Worm (Caenorhabditis elegans) whole organism, L4 larva: ENCODE measurements around the gene spi-1.

ENCODE experiments used
- F10B5.3 ChIP-seq: sonication (generic microtip); optimal IDR thresholded peaks from 2 replicates; lab custom pipeline; 2016; ENCODE audit warnings: mild to moderate bottlenecking, missing genetic modification characterization, missing compliant biosample characterization
- F44E2.7 ChIP-seq: fragments of 200-800 bp; sonication (Bioruptor generic); IDR thresholded peaks from 2 replicates; pipeline ENCODE4 v2.1.2; 2022; ENCODE audit warnings: missing genetic modification characterization, missing compliant biosample characterization
- F49E8.2 ChIP-seq: sonication (generic microtip); optimal IDR thresholded peaks from 2 replicates; lab custom pipeline; 2016; ENCODE audit warnings: missing compliant biosample characterization, mild to moderate bottlenecking, missing genetic modification characterization, borderline replicate concordance
- R02D3.7 ChIP-seq: fragments of 150-350 bp; sonication (generic microtip); optimal IDR thresholded peaks from 3 replicates; lab custom pipeline; 2014; ENCODE audit warnings: missing biosample characterization, missing genetic modification characterization
- T20F7.1 ChIP-seq: fragments of 200-800 bp; sonication (Bioruptor generic); optimal IDR thresholded peaks from 2 replicates; lab custom pipeline; 2018; ENCODE audit warnings: mild to moderate bottlenecking, missing genetic modification characterization, missing compliant biosample characterization
- Y105C5A.15 ChIP-seq: fragments of 200-800 bp; sonication (Bioruptor generic); IDR thresholded peaks from 2 replicates; pipeline ENCODE4 v1.3.6; 2022; ENCODE audit warnings: missing genetic modification characterization, missing compliant biosample characterization
- Y48G9A.11 ChIP-seq: fragments of 200-800 bp; sonication (Bioruptor generic); IDR thresholded peaks from 2 replicates; pipeline ENCODE4 v1.3.6; 2022; ENCODE audit warnings: missing genetic modification reagents, missing genetic modification characterization, missing compliant biosample characterization
- Y75B8A.6 ChIP-seq: fragments of 200-800 bp; sonication (Bioruptor generic); IDR thresholded peaks from 2 replicates; pipeline ENCODE4 v1.3.6; 2022; ENCODE audit warnings: missing genetic modification reagents, missing genetic modification characterization, missing compliant biosample characterization
- ZK546.5 ChIP-seq, 2 experiments: sonication (generic microtip); optimal IDR thresholded peaks; 2 replicates each; lab custom pipeline; 2017; ENCODE audit warnings: missing biosample characterization in 2 of 2, missing genetic modification characterization in 2 of 2
- aly-2 ChIP-seq: sonication (generic microtip); optimal IDR thresholded peaks from 2 replicates; lab custom pipeline; 2018; ENCODE audit warnings: missing biosample characterization, missing genetic modification characterization
- arid-1 ChIP-seq: fragments of 200-800 bp; sonication (Bioruptor generic); conservative IDR thresholded peaks from 2 replicates; pipeline ENCODE4 v1.3.6; 2022; ENCODE audit warnings: missing genetic modification reagents, missing genetic modification characterization, missing compliant biosample characterization
- ceh-28 ChIP-seq: fragments of 150-350 bp; optimal IDR thresholded peaks from 2 replicates; lab custom pipeline; 2014; ENCODE audit warnings: missing biosample characterization, missing genetic modification reagents, missing genetic modification characterization
- ceh-44 ChIP-seq: fragments of 200-800 bp; sonication (Bioruptor generic); IDR thresholded peaks from 2 replicates; pipeline ENCODE4 v1.3.6; 2022; ENCODE audit warnings: missing genetic modification reagents, missing genetic modification characterization, missing compliant biosample characterization
- ceh-62 ChIP-seq: sonication (generic microtip); optimal IDR thresholded peaks from 2 replicates; lab custom pipeline; 2017; ENCODE audit warnings: missing biosample characterization, missing genetic modification characterization
- cey-2 ChIP-seq: sonication (generic microtip); optimal IDR thresholded peaks from 3 replicates; lab custom pipeline; 2017; ENCODE audit warnings: missing genetic modification characterization, mild to moderate bottlenecking, missing compliant biosample characterization, antibody characterized with exemption, borderline replicate concordance; ENCODE audit not compliant: insufficient read depth
- dmd-6 ChIP-seq: fragments of 200-800 bp; sonication (Bioruptor generic); IDR thresholded peaks from 2 replicates; pipeline ENCODE4 v1.3.6; 2022; ENCODE audit warnings: missing genetic modification reagents, missing genetic modification characterization, missing compliant biosample characterization
- dmd-9 ChIP-seq: fragments of 200-800 bp; sonication (Bioruptor generic); IDR thresholded peaks from 2 replicates; pipeline ENCODE4 v1.3.6; 2022; ENCODE audit warnings: missing genetic modification reagents, missing genetic modification characterization, missing compliant biosample characterization
- fkh-10 ChIP-seq: fragments of 150-350 bp; optimal IDR thresholded peaks from 2 replicates; lab custom pipeline; 2014; ENCODE audit warnings: missing biosample characterization, missing genetic modification reagents, missing genetic modification characterization
- fos-1 ChIP-seq: fragments of 150-350 bp; optimal IDR thresholded peaks from 2 replicates; lab custom pipeline; 2014; ENCODE audit warnings: missing biosample characterization, missing genetic modification characterization
- gei-8 ChIP-seq: fragments of 200-800 bp; sonication (Bioruptor generic); optimal IDR thresholded peaks from 2 replicates; lab custom pipeline; 2018; ENCODE audit warnings: mild to moderate bottlenecking, missing genetic modification characterization, missing compliant biosample characterization
- hif-1 ChIP-seq, 2 experiments: sonication (generic microtip); optimal IDR thresholded peaks; 2 replicates each; lab custom pipeline; 2016 to 2017; ENCODE audit warnings: missing compliant biosample characterization in 2 of 2, missing genetic modification characterization in 2 of 2, missing genetic modification reagents in 2 of 2, missing genotype in 2 of 2, mild to moderate bottlenecking in 1 of 2
- hlh-30 ChIP-seq: sonication (generic microtip); optimal IDR thresholded peaks from 2 replicates; lab custom pipeline; 2017; ENCODE audit warnings: antibody characterized with exemption, mild to moderate bottlenecking, missing genetic modification characterization, missing compliant biosample characterization; ENCODE audit not compliant: insufficient read depth
- hmg-1.1 ChIP-seq: fragments of 200-800 bp; sonication (Bioruptor generic); IDR thresholded peaks from 2 replicates; pipeline ENCODE4 v1.3.6; 2022; ENCODE audit warnings: missing genetic modification reagents, missing genetic modification characterization, missing compliant biosample characterization
- jun-1 ChIP-seq: fragments of 150-350 bp; optimal IDR thresholded peaks from 2 replicates; lab custom pipeline; 2014; ENCODE audit warnings: missing biosample characterization, missing genetic modification reagents, missing genetic modification characterization
- lin-1 ChIP-seq: fragments of 200-800 bp; sonication (Bioruptor generic); IDR thresholded peaks from 2 replicates; pipeline ENCODE4 v1.3.6; 2022; ENCODE audit warnings: missing genetic modification reagents, missing genetic modification characterization, missing compliant biosample characterization
- lin-13 ChIP-seq: fragments of 150-350 bp; optimal IDR thresholded peaks from 2 replicates; lab custom pipeline; 2014; ENCODE audit warnings: missing biosample characterization, missing genetic modification reagents, missing genetic modification characterization
- lin-29 ChIP-seq: fragments of 200-800 bp; sonication (Bioruptor generic); IDR thresholded peaks from 2 replicates; pipeline ENCODE4 v1.3.6; 2022; ENCODE audit warnings: missing genetic modification reagents, missing genetic modification characterization, missing compliant biosample characterization
- lin-39 ChIP-seq: fragments of 150-350 bp; optimal IDR thresholded peaks from 2 replicates; lab custom pipeline; 2014; ENCODE audit warnings: missing biosample characterization, missing genetic modification reagents, missing genetic modification characterization
- lir-3 ChIP-seq: sonication (generic microtip); optimal IDR thresholded peaks from 2 replicates; lab custom pipeline; 2016; ENCODE audit warnings: mild to moderate bottlenecking, missing genetic modification characterization, missing compliant biosample characterization
- lsy-2 ChIP-seq, 2 experiments: fragments of 150-350 bp in 1 of 2; sonication (generic microtip) in 1 of 2; optimal IDR thresholded peaks; 2 replicates each; lab custom pipeline; 2014 to 2017; ENCODE audit warnings: missing biosample characterization in 2 of 2, missing genetic modification characterization in 2 of 2
- madf-5 ChIP-seq, 2 experiments: fragments of 200-800 bp; sonication (Bioruptor generic); IDR thresholded peaks; 2 replicates each; pipeline ENCODE4 v1.3.6; 2022; ENCODE audit warnings: missing compliant biosample characterization in 2 of 2, missing genetic modification characterization in 2 of 2
- madf-9 ChIP-seq: fragments of 200-800 bp; sonication (Bioruptor generic); conservative IDR thresholded peaks from 2 replicates; pipeline ENCODE4 v1.3.6; 2022; ENCODE audit warnings: missing genetic modification reagents, missing genetic modification characterization, missing compliant biosample characterization
- mxl-2 ChIP-seq: fragments of 200-800 bp; sonication (Bioruptor generic); conservative IDR thresholded peaks from 2 replicates; pipeline ENCODE4 v1.3.6; 2022; ENCODE audit warnings: missing genetic modification reagents, missing genetic modification characterization, missing compliant biosample characterization
- nhr-10 ChIP-seq: fragments of 150-350 bp; optimal IDR thresholded peaks from 2 replicates; lab custom pipeline; 2014; ENCODE audit warnings: missing biosample characterization, missing genetic modification characterization
- nhr-102 ChIP-seq: sonication (generic microtip); optimal IDR thresholded peaks from 2 replicates; lab custom pipeline; 2016; ENCODE audit warnings: mild to moderate bottlenecking, missing genetic modification characterization, moderate library complexity, missing compliant biosample characterization
- nhr-11 ChIP-seq: fragments of 150-350 bp; optimal IDR thresholded peaks from 2 replicates; lab custom pipeline; 2014; ENCODE audit warnings: missing biosample characterization, missing genetic modification characterization
- nhr-237 ChIP-seq: sonication (generic microtip); optimal IDR thresholded peaks from 2 replicates; lab custom pipeline; 2017; ENCODE audit warnings: missing biosample characterization, missing genetic modification characterization
- nhr-28 ChIP-seq: fragments of 150-350 bp; optimal IDR thresholded peaks from 2 replicates; lab custom pipeline; 2014; ENCODE audit warnings: missing biosample characterization, missing genetic modification characterization
- pha-4 ChIP-seq, 2 experiments: fragments of 150-350 bp in 1 of 2; fragments of 200-800 bp in 1 of 2; sonication (Bioruptor generic) in 1 of 2; IDR thresholded peaks in 1 of 2; optimal IDR thresholded peaks in 1 of 2; 2 replicates each; pipeline versions ENCODE4 v1.3.6 to Lab custom; 2014 to 2022; ENCODE audit warnings: missing genetic modification characterization in 2 of 2, missing genetic modification reagents in 2 of 2, missing biosample characterization in 1 of 2, missing compliant biosample characterization in 1 of 2
- pqm-1 ChIP-seq: sonication (generic microtip); optimal IDR thresholded peaks from 2 replicates; lab custom pipeline; 2017; ENCODE audit warnings: missing biosample characterization, missing genetic modification characterization
- saeg-2 ChIP-seq: fragments of 200-800 bp; sonication (Bioruptor generic); IDR thresholded peaks from 2 replicates; pipeline ENCODE4 v1.3.6; 2022; ENCODE audit warnings: missing genetic modification reagents, missing genetic modification characterization, missing compliant biosample characterization
- skn-1 ChIP-seq: fragments of 150-350 bp; optimal IDR thresholded peaks from 2 replicates; lab custom pipeline; 2014; ENCODE audit warnings: missing biosample characterization, missing genetic modification characterization
- snpc-1.2 ChIP-seq: fragments of 200-800 bp; sonication (Bioruptor generic); IDR thresholded peaks from 2 replicates; pipeline ENCODE4 v1.3.6; 2022; ENCODE audit warnings: missing genetic modification reagents, missing genetic modification characterization, missing compliant biosample characterization
- snpc-4 ChIP-seq: fragments of 150-350 bp; optimal IDR thresholded peaks from 2 replicates; lab custom pipeline; 2014; ENCODE audit warnings: missing biosample characterization, missing genetic modification characterization
- tra-1 ChIP-seq: fragments of 200-800 bp; sonication (Bioruptor generic); IDR thresholded peaks from 2 replicates; pipeline ENCODE4 v1.3.6; 2022; ENCODE audit warnings: missing genetic modification reagents, missing genetic modification characterization, missing compliant biosample characterization
- unc-130 ChIP-seq: sonication (generic microtip); optimal IDR thresholded peaks from 2 replicates; lab custom pipeline; 2016; ENCODE audit warnings: missing genetic modification reagents, missing genetic modification characterization, missing compliant biosample characterization
- unc-62 ChIP-seq, 3 experiments: fragments of 150-350 bp in 1 of 3; sonication (generic microtip); optimal IDR thresholded peaks in 2 of 3; peaks in 1 of 3; 1 replicate in 1 of 3; 2 replicates in 2 of 3; lab custom pipeline; 2014 to 2017; ENCODE audit warnings: missing biosample characterization in 3 of 3, missing genetic modification characterization in 3 of 3, missing genetic modification reagents in 3 of 3, missing genotype in 1 of 3
- vab-7 ChIP-seq: fragments of 200-800 bp; sonication (Bioruptor generic); IDR thresholded peaks from 2 replicates; pipeline ENCODE4 v1.3.6; 2022; ENCODE audit warnings: missing genetic modification reagents, missing genetic modification characterization, missing compliant biosample characterization
- zag-1 ChIP-seq: fragments of 150-350 bp; optimal IDR thresholded peaks from 2 replicates; lab custom pipeline; 2014; ENCODE audit warnings: missing biosample characterization, missing genetic modification characterization
- zip-2 ChIP-seq: fragments of 150-350 bp; optimal IDR thresholded peaks from 2 replicates; lab custom pipeline; 2014; ENCODE audit warnings: missing biosample characterization, missing genetic modification characterization
- ztf-7 ChIP-seq: fragments of 150-350 bp; optimal IDR thresholded peaks from 2 replicates; lab custom pipeline; 2014; ENCODE audit warnings: missing biosample characterization, missing genetic modification characterization

spi-1 gene

DNA sequence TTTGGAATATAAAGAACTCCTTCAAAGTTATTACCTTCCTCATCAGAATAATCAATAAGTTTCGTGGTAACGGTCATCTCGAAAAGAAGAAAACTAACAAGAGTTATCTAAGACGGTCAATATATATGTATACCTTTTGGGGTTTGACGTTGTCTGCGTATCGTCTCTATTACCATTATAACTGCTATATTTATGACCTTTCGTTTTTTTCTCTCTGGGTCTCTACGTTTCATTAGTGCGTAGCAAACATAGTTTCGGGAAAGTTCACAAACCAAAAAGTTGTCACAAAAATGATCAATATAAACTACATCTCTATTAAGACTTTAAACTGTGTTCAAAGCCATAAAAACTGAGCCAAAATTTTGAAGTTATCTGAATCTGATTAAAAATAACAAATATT, 38.8 kb upstream of the spi-1 start, which contains the start of gene D1022.4 (continued):
- no peak for TF ChIP-seq unc-130 (GFP tag; lab: Kevin White, UChicago)
- TF ChIP-seq zip-2: no peak
- no peak for TF ChIP-seq dmd-9 (GFP tag; lab: Robert Waterston, UW)
- TF ChIP-seq nhr-237 (tag; lab: Kevin White, UChicago): no peak
- no peak for TF ChIP-seq lin-29 (GFP tag; lab: Robert Waterston, UW)
- no peak for TF ChIP-seq unc-62 (GFP tag; optimal IDR thresholded peaks at IDR 0.05 in 1 of 2; lab: Kevin White, UChicago)
- no peak for TF ChIP-seq unc-62 (tag; optimal IDR thresholded peaks at IDR 0.05; lab: Kevin White, UChicago)
- TF ChIP-seq pha-4 (GFP tag; IDR thresholded peaks at IDR 0.05; lab: Robert Waterston, UW): no peak
- TF ChIP-seq pha-4 (tag; optimal IDR thresholded peaks at IDR 0.05; lab: Kevin White, UChicago): no peak
- no peak for TF ChIP-seq cey-2
- peak; percentile 77 for TF ChIP-seq nhr-102 (tag; lab: Kevin White, UChicago)
- TF ChIP-seq snpc-1.2 (GFP tag; lab: Robert Waterston, UW): no peak
- TF ChIP-seq lsy-2 (tag; optimal IDR thresholded peaks at IDR 0.05; lab: Kevin White, UChicago): peak in 1 of 2 experiments; percentile 32
- no peak for TF ChIP-seq fos-1 (tag; lab: Kevin White, UChicago)
- no peak for TF ChIP-seq lin-39 (tag; lab: Kevin White, UChicago)
- TF ChIP-seq F44E2.7: no peak
- TF ChIP-seq F10B5.3: no peak
- TF ChIP-seq madf-9 (GFP tag; lab: Robert Waterston, UW): no peak
- no peak for TF ChIP-seq Y75B8A.6 (GFP tag; lab: Robert Waterston, UW)
- TF ChIP-seq aly-2: no peak
- no peak for TF ChIP-seq nhr-10 (tag; lab: Kevin White, UChicago)
- TF ChIP-seq hif-1 (tag; optimal IDR thresholded peaks at IDR 0.05; lab: Kevin White, UChicago): no peak
- TF ChIP-seq F49E8.2: no peak
- no peak for TF ChIP-seq tra-1 (GFP tag; lab: Robert Waterston, UW)
- no peak for TF ChIP-seq Y48G9A.11
- peak; percentile 58; the same call in 1 of the 2 replicates for TF ChIP-seq dmd-6 (GFP tag; lab: Robert Waterston, UW)
- TF ChIP-seq ceh-28 (tag; lab: Kevin White, UChicago): no peak
- no peak for TF ChIP-seq snpc-4 (tag; lab: Kevin White, UChicago)
- no peak for TF ChIP-seq nhr-11
- TF ChIP-seq lir-3 (tag; lab: Kevin White, UChicago): no peak
- no peak for TF ChIP-seq lin-1 (GFP tag; lab: Robert Waterston, UW)
- no peak for TF ChIP-seq R02D3.7 (tag; lab: Kevin White, UChicago)
- no peak for TF ChIP-seq hmg-1.1 (GFP tag; lab: Robert Waterston, UW)
- peak; percentile 37 for TF ChIP-seq pqm-1
- no peak for TF ChIP-seq Y105C5A.15
- no peak for TF ChIP-seq skn-1 (tag; lab: Kevin White, UChicago)
- no peak for TF ChIP-seq ZK546.5 (tag; optimal IDR thresholded peaks at IDR 0.05; lab: Kevin White, UChicago)
- no peak for TF ChIP-seq zag-1 (tag; lab: Kevin White, UChicago)
- TF ChIP-seq T20F7.1 (GFP tag; lab: Kevin White, UChicago): no peak
- TF ChIP-seq gei-8 (GFP tag; lab: Kevin White, UChicago): no peak
- no peak for TF ChIP-seq mxl-2 (GFP tag; lab: Robert Waterston, UW)
- TF ChIP-seq arid-1: no peak
- no peak for TF ChIP-seq jun-1 (tag; lab: Kevin White, UChicago)
- TF ChIP-seq vab-7: no peak
- TF ChIP-seq madf-5 (GFP tag; IDR thresholded peaks at IDR 0.05; lab: Robert Waterston, UW): no peak
- no peak for TF ChIP-seq fkh-10 (GFP tag; lab: Kevin White, UChicago)
- no peak for TF ChIP-seq lin-13
- no peak for TF ChIP-seq ztf-7
- TF ChIP-seq ceh-62: no peak
- TF ChIP-seq hlh-30: peak; percentile 19
- peak; percentile 69 for TF ChIP-seq nhr-28 (tag; lab: Kevin White, UChicago)
- TF ChIP-seq saeg-2 (GFP tag; lab: Robert Waterston, UW): no peak
- TF ChIP-seq ceh-44 (GFP tag; lab: Robert Waterston, UW): no peak
